Worm (Caenorhabditis elegans): ENCODE data around the gene F52E1.5.

- no peak for TF ChIP-seq lin-39 (tag; optimal IDR thresholded peaks at IDR 0.05)
- no peak for TF ChIP-seq ama-1 (optimal IDR thresholded peaks at IDR 0.05)
- no peak for TF ChIP-seq lin-13 (GFP tag; optimal IDR thresholded peaks at IDR 0.05)
- no peak for TF ChIP-seq nhr-12 (tag; optimal IDR thresholded peaks at IDR 0.05)
- TF ChIP-seq nhr-28 (tag; optimal IDR thresholded peaks at IDR 0.05), result no peak
- TF ChIP-seq mdl-1 (tag; optimal IDR thresholded peaks at IDR 0.05), result no peak
- no peak for TF ChIP-seq nhr-11 (tag; optimal IDR thresholded peaks at IDR 0.05)
Observed at ce11 chrV:8355435-8356212, 23.7 kb upstream of the F52E1.5 start, which contains the start of gene mom-2.
